Comparison of ENCODE assay signal across 5 fruit fly cellular contexts in genomic region chrX:13396378-13397099, dm6.
TF ChIP-seq lines count a peak whose summit lies in the region.

Gene Bcat, plus strand, starts transcription at chrX:13396899.

- TF ChIP-seq CTCF in whole organism, embryonic (GFP tag; optimal IDR thresholded peaks at IDR 0.05; lab: Kevin White, UChicago) = no peak

TF ChIP-seq in whole organism, adult, 20 proteins besides CTCF, POLR2A, EP300 and RAD21 (continues in another document):
- no peak for TF ChIP-seq Clk (GFP tag; optimal IDR thresholded peaks at IDR 0.05; lab: Kevin White, UChicago)
- TF ChIP-seq Hr96 (GFP tag; optimal IDR thresholded peaks at IDR 0.05; lab: Kevin White, UChicago) = peak; percentile 51
- peak; percentile 11 for TF ChIP-seq kay (GFP tag; lab: Kevin White, UChicago; ENCODE audit: borderline replicate concordance)
- TF ChIP-seq CG14711 (tag; optimal IDR thresholded peaks at IDR 0.05; lab: Kevin White, UChicago) = peak; percentile 58
- peak; percentile 36 for TF ChIP-seq ovo (GFP tag; optimal IDR thresholded peaks at IDR 0.05; lab: Kevin White, UChicago)
- TF ChIP-seq bab1 (GFP tag; optimal IDR thresholded peaks at IDR 0.05; lab: Kevin White, UChicago) = peak; percentile 75
- TF ChIP-seq CG33017 (tag; optimal IDR thresholded peaks at IDR 0.05; lab: Kevin White, UChicago) = no peak
- TF ChIP-seq CG5204 (GFP tag; optimal IDR thresholded peaks at IDR 0.05; lab: Kevin White, UChicago) = peak; percentile 15
- peak; percentile 81 for TF ChIP-seq Mnt (GFP tag; optimal IDR thresholded peaks at IDR 0.05; lab: Kevin White, UChicago)
- no peak for TF ChIP-seq CG7045 (GFP tag; optimal IDR thresholded peaks at IDR 0.05; lab: Kevin White, UChicago)
- TF ChIP-seq CG1620 (GFP tag; optimal IDR thresholded peaks at IDR 0.05; lab: Kevin White, UChicago) = peak; percentile 24
- TF ChIP-seq tj (GFP tag; optimal IDR thresholded peaks at IDR 0.05; lab: Kevin White, UChicago) = peak; percentile 6
- TF ChIP-seq CG11617 (GFP tag; optimal IDR thresholded peaks at IDR 0.05; lab: Kevin White, UChicago) = peak; percentile 76
- no peak for TF ChIP-seq toe (GFP tag; optimal IDR thresholded peaks at IDR 0.05; lab: Kevin White, UChicago)
- no peak for TF ChIP-seq CG12768 (GFP tag; optimal IDR thresholded peaks at IDR 0.05; lab: Kevin White, UChicago)
- TF ChIP-seq cic (GFP tag; optimal IDR thresholded peaks at IDR 0.05; lab: Kevin White, UChicago) = no peak
- peak; percentile 51 for TF ChIP-seq CG7101 (tag; optimal IDR thresholded peaks at IDR 0.05; lab: Kevin White, UChicago)
- no peak for TF ChIP-seq Crg-1 (GFP tag; optimal IDR thresholded peaks at IDR 0.05; lab: Kevin White, UChicago)

TF ChIP-seq in whole organism, embryonic, 481 proteins besides CTCF, POLR2A, EP300 and RAD21 (continues in another document):
- TF ChIP-seq HLH54F (GFP tag; optimal IDR thresholded peaks at IDR 0.05; lab: Kevin White, UChicago) (peak; percentile 33), B-H2 (GFP tag; optimal IDR thresholded peaks at IDR 0.05; lab: Kevin White, UChicago) (peak; percentile 4), CG12391 (tag; optimal IDR thresholded peaks at IDR 0.05; lab: Kevin White, UChicago) (peak; percentile 73), kay (GFP tag; optimal IDR thresholded peaks at IDR 0.05; lab: Kevin White, UChicago) (peak; percentile 8), B-H1 (GFP tag; IDR thresholded peaks at IDR 0.05; lab: Robert Waterston, UW) (no peak; the same call in 2 of the 3 replicates), Aef1 (GFP tag; IDR thresholded peaks at IDR 0.05; lab: Robert Waterston, UW) (0 out of 3 replicates have a peak, but pooled peaks have one; percentile 15), CG10959 (GFP tag; IDR thresholded peaks at IDR 0.05; lab: Robert Waterston, UW) (no peak), CG9817 (tag; optimal IDR thresholded peaks at IDR 0.05; lab: Kevin White, UChicago) (peak; percentile 50), gsb-n (tag; optimal IDR thresholded peaks at IDR 0.05; lab: Kevin White, UChicago) (peak; percentile 26), gfzf (GFP tag; optimal IDR thresholded peaks at IDR 0.05; lab: Kevin White, UChicago) (no peak), gcm (GFP tag; optimal IDR thresholded peaks at IDR 0.05; lab: Kevin White, UChicago) (peak; percentile 28), bcd (GFP tag; optimal IDR thresholded peaks at IDR 0.05; lab: Kevin White, UChicago) (peak; percentile 78), chif (GFP tag; optimal IDR thresholded peaks at IDR 0.05; lab: Kevin White, UChicago) (peak in 1 of 2 experiments; percentile 25), maf-S (GFP tag; optimal IDR thresholded peaks at IDR 0.05; lab: Kevin White, UChicago) (peak; percentile 18), CG1602 (GFP tag; optimal IDR thresholded peaks at IDR 0.05; lab: Kevin White, UChicago) (peak; percentile 53), insv (GFP tag; optimal IDR thresholded peaks at IDR 0.05; lab: Kevin White, UChicago) (peak in 1 of 2 experiments; percentile 29), CG3847 (GFP tag; IDR thresholded peaks at IDR 0.05; lab: Robert Waterston, UW) (peak; percentile 60), CG32772 (GFP tag; IDR thresholded peaks at IDR 0.05; lab: Robert Waterston, UW) (peak; percentile 48; the same call in 1 of the 2 replicates)

TF ChIP-seq in whole organism, prepupa, 60 proteins besides CTCF, POLR2A, EP300 and RAD21 (continues in another document):
- peak; percentile 43 for TF ChIP-seq spab (GFP tag; optimal IDR thresholded peaks at IDR 0.05; lab: Kevin White, UChicago)
- peak; percentile 59 for TF ChIP-seq Smox (GFP tag; optimal IDR thresholded peaks at IDR 0.05; lab: Kevin White, UChicago)
- TF ChIP-seq CG9139 (GFP tag; optimal IDR thresholded peaks at IDR 0.05; lab: Kevin White, UChicago) = no peak
- peak; percentile 38; the same call in 2 of the 3 replicates for TF ChIP-seq CG8119 (GFP tag; IDR thresholded peaks at IDR 0.05; lab: Robert Waterston, UW)
- peak; percentile 66 for TF ChIP-seq lz (GFP tag; optimal IDR thresholded peaks at IDR 0.05; lab: Kevin White, UChicago)
- TF ChIP-seq CG10669 (GFP tag; optimal IDR thresholded peaks at IDR 0.05; lab: Kevin White, UChicago) = peak; percentile 43
- TF ChIP-seq CG3032 (tag; optimal IDR thresholded peaks at IDR 0.05; lab: Kevin White, UChicago) = peak; percentile 12
- TF ChIP-seq vri (GFP tag; optimal IDR thresholded peaks at IDR 0.05; lab: Kevin White, UChicago) = peak; percentile 49
- TF ChIP-seq Sox102F (GFP tag; optimal IDR thresholded peaks at IDR 0.05; lab: Kevin White, UChicago) = peak; percentile 69
- peak in 1 of 2 experiments; percentile 70 for TF ChIP-seq salr (GFP tag; optimal IDR thresholded peaks at IDR 0.05; lab: Kevin White, UChicago)
- peak; percentile 57 for TF ChIP-seq Blimp-1 (GFP tag; optimal IDR thresholded peaks at IDR 0.05; lab: Kevin White, UChicago)
- TF ChIP-seq fd59A (GFP tag; optimal IDR thresholded peaks at IDR 0.05; lab: Kevin White, UChicago) = peak; percentile 10
- TF ChIP-seq CG6163 (GFP tag; IDR thresholded peaks at IDR 0.05; lab: Robert Waterston, UW) = 0 out of 3 replicates have a peak, but pooled peaks have one; percentile 49
- TF ChIP-seq OdsH (GFP tag; optimal IDR thresholded peaks at IDR 0.05; lab: Kevin White, UChicago) = peak; percentile 62
- TF ChIP-seq CG4318 (GFP tag; optimal IDR thresholded peaks at IDR 0.05; lab: Kevin White, UChicago) = peak; percentile 74
- peak; percentile 52 for TF ChIP-seq CG16779 (tag; optimal IDR thresholded peaks at IDR 0.05; lab: Kevin White, UChicago)
- TF ChIP-seq Sox15 (GFP tag; optimal IDR thresholded peaks at IDR 0.05; lab: Kevin White, UChicago) = peak; percentile 72
- peak; percentile 22; the same call in 1 of the 2 replicates for TF ChIP-seq CG11294 (GFP tag; IDR thresholded peaks at IDR 0.05; lab: Robert Waterston, UW)

TF ChIP-seq in whole organism, pupa, 21 proteins besides CTCF, POLR2A, EP300 and RAD21 (continues in another document):
- TF ChIP-seq CG17806 (tag; optimal IDR thresholded peaks at IDR 0.05; lab: Kevin White, UChicago) (peak; percentile 46), fd96Ca (GFP tag; IDR thresholded peaks at IDR 0.05; lab: Robert Waterston, UW) (peak; percentile 53; the same call in 1 of the 3 replicates), CG13204 (GFP tag; optimal IDR thresholded peaks at IDR 0.05; lab: Kevin White, UChicago) (no peak), CG8301 (tag; optimal IDR thresholded peaks at IDR 0.05; lab: Kevin White, UChicago) (peak; percentile 57), gl (tag; optimal IDR thresholded peaks at IDR 0.05; lab: Kevin White, UChicago) (no peak), CG32121 (GFP tag; IDR thresholded peaks at IDR 0.05; lab: Robert Waterston, UW) (peak; percentile 57; the same call in 1 of the 2 replicates), Pif1A (GFP tag; optimal IDR thresholded peaks at IDR 0.05; lab: Kevin White, UChicago) (no peak), CG4496 (GFP tag; IDR thresholded peaks at IDR 0.05; lab: Robert Waterston, UW) (peak; percentile 64; the same call in 2 of the 3 replicates), CG8159 (tag; optimal IDR thresholded peaks at IDR 0.05; lab: Kevin White, UChicago) (peak; percentile 52), Pif1B (GFP tag; optimal IDR thresholded peaks at IDR 0.05; lab: Kevin White, UChicago) (peak; percentile 62), Snoo (tag; optimal IDR thresholded peaks at IDR 0.05; lab: Kevin White, UChicago) (peak; percentile 82), EcR (GFP tag; optimal IDR thresholded peaks at IDR 0.05; lab: Kevin White, UChicago) (peak; percentile 27), rn (GFP tag; IDR thresholded peaks at IDR 0.05; lab: Robert Waterston, UW) (no peak), CG12605 (GFP tag; IDR thresholded peaks at IDR 0.05; lab: Robert Waterston, UW) (peak; percentile 51; the same call in 1 of the 2 replicates), CG15710 (tag; optimal IDR thresholded peaks at IDR 0.05; lab: Kevin White, UChicago) (peak; percentile 48), CG9948 (tag; optimal IDR thresholded peaks at IDR 0.05; lab: Kevin White, UChicago) (peak; percentile 49), CG14655 (GFP tag; optimal IDR thresholded peaks at IDR 0.05; lab: Kevin White, UChicago) (peak; percentile 78), D1 (tag; optimal IDR thresholded peaks at IDR 0.05; lab: Kevin White, UChicago) (peak; percentile 31), CG10348 (GFP tag; IDR thresholded peaks at IDR 0.05; lab: Robert Waterston, UW) (no peak), CG34367 (tag; optimal IDR thresholded peaks at IDR 0.05; lab: Kevin White, UChicago) (peak; percentile 3)

TF ChIP-seq in whole organism, wandering third instar larva, 38 proteins besides CTCF, POLR2A, EP300 and RAD21 (continues in another document):
- TF ChIP-seq jim (GFP tag; optimal IDR thresholded peaks at IDR 0.05; lab: Kevin White, UChicago) (no peak), br (GFP tag; optimal IDR thresholded peaks at IDR 0.05; lab: Kevin White, UChicago) (peak; percentile 40), foxo (GFP tag; optimal IDR thresholded peaks at IDR 0.05; lab: Kevin White, UChicago) (peak in 1 of 2 experiments; percentile 74), Dif (GFP tag; optimal IDR thresholded peaks at IDR 0.05; lab: Kevin White, UChicago; ENCODE audit: partially characterized antibody) (peak; percentile 58), ey (GFP tag; optimal IDR thresholded peaks at IDR 0.05; lab: Kevin White, UChicago) (peak; percentile 36), CrebA (GFP tag; optimal IDR thresholded peaks at IDR 0.05; lab: Kevin White, UChicago; ENCODE audit: borderline replicate concordance) (no peak), usp (GFP tag; optimal IDR thresholded peaks at IDR 0.05; lab: Kevin White, UChicago) (no peak), Abd-B (GFP tag; optimal IDR thresholded peaks at IDR 0.05; lab: Kevin White, UChicago) (no peak), psq (GFP tag; optimal IDR thresholded peaks at IDR 0.05; lab: Kevin White, UChicago) (peak; percentile 71), h (GFP tag; optimal IDR thresholded peaks at IDR 0.05; lab: Kevin White, UChicago) (peak; percentile 32), Hnf4 (GFP tag; optimal IDR thresholded peaks at IDR 0.05; lab: Kevin White, UChicago) (peak; percentile 15), sv (GFP tag; optimal IDR thresholded peaks at IDR 0.05; lab: Kevin White, UChicago) (peak; percentile 46), Hr78 (GFP tag; optimal IDR thresholded peaks at IDR 0.05; lab: Kevin White, UChicago) (no peak), Myc (optimal IDR thresholded peaks at IDR 0.05; lab: Kevin White, UChicago) (no peak), HLH106 (tag; optimal IDR thresholded peaks at IDR 0.05; lab: Kevin White, UChicago) (peak; percentile 80), N (GFP tag; optimal IDR thresholded peaks at IDR 0.05; lab: Kevin White, UChicago) (no peak), Sp1 (GFP tag; optimal IDR thresholded peaks at IDR 0.05; lab: Kevin White, UChicago) (peak; percentile 85), GATAd (GFP tag; optimal IDR thresholded peaks at IDR 0.05; lab: Kevin White, UChicago) (no peak), dmrt93B (GFP tag; optimal IDR thresholded peaks at IDR 0.05; lab: Kevin White, UChicago) (peak; percentile 82), dl (GFP tag; optimal IDR thresholded peaks at IDR 0.05; lab: Kevin White, UChicago; ENCODE audit: insufficient read depth in 1 of 2, partially characterized antibody in 2 of 2) (peak; percentile 2 to 20), fru (GFP tag; optimal IDR thresholded peaks at IDR 0.05; lab: Kevin White, UChicago) (peak; percentile 57), woc (GFP tag; optimal IDR thresholded peaks at IDR 0.05; lab: Kevin White, UChicago) (peak; percentile 26), CG9705 (GFP tag; optimal IDR thresholded peaks at IDR 0.05; lab: Kevin White, UChicago) (peak; percentile 43)
